Fruit fly (Drosophila melanogaster) whole organism, embryonic: Measurements from ENCODE around the gene CG43638.

Source experiments
- CG12104 ChIP-seq: fragments of 200-800 bp; sonication (Bioruptor generic); optimal IDR thresholded peaks from 3 replicates; lab custom pipeline; 2016; ENCODE audit warnings: missing biosample characterization, missing genetic modification characterization
- CG16813 ChIP-seq: fragments of 200-800 bp; sonication (Bioruptor generic); IDR thresholded peaks from 3 replicates; pipeline ENCODE4 v1.3.6; 2022; ENCODE audit warnings: missing biosample characterization, missing genetic modification characterization; ENCODE audit not compliant: partially characterized antibody
- cad ChIP-seq: fragments of >200 bp; optimal IDR thresholded peaks from 2 replicates; lab custom pipeline; 2017; ENCODE audit warnings: missing biosample characterization, missing genetic modification characterization

dm6 chr3L:12039084-12039483 is 5.3 kb upstream of the CG43638 start:
- no peak for TF ChIP-seq CG12104
- TF ChIP-seq cad, result no peak
- TF ChIP-seq CG16813 (GFP tag; lab: Robert Waterston, UW), result no peak
